Worm (Caenorhabditis elegans) whole organism, L4/young adult: Measurements from ENCODE around the gene srg-2.
A peak's percentile ranks its signal among the peaks of the same experiment; 100 is the strongest.

Source experiments
- W03F9.2 ChIP-seq: fragments of 150-350 bp; optimal IDR thresholded peaks from 2 replicates; lab custom pipeline; 2014; ENCODE audit warnings: missing biosample characterization, missing genetic modification characterization
- dao-5 ChIP-seq: sonication (generic microtip); optimal IDR thresholded peaks from 2 replicates; lab custom pipeline; 2016; ENCODE audit warnings: missing genotype, missing genetic modification characterization, moderate library complexity, missing compliant biosample characterization
- him-1 ChIP-seq: sonication (generic microtip); optimal IDR thresholded peaks from 2 replicates; lab custom pipeline; 2016; ENCODE audit warnings: missing genotype, missing genetic modification reagents, missing genetic modification characterization, missing compliant biosample characterization

Gene srg-2

DNA sequence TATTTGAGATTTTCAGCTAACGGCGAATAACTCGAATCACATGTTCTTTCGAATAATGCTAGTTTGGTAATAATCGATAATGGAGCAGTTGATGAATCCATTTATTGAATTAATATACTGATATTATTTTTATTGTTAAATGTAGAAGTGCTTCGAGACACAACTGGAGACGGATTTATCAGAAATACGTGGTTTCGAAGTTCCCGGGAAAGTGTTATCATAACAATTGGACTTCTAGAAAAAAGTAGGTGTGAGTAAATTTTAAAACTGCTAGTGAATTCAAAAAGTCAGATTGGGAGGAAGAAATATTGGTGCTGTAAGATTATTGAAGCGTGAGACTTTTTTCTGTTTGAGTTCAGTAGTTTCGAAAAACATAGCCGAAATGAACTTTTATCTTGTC, at the start of gene srg-2:
Gene srg-2, minus strand, starts transcription at position 101 of the 400 bp plus-strand sequence.
- TF ChIP-seq W03F9.2 (tag; lab: Kevin White, UChicago) (no peak), dao-5 (tag; lab: Kevin White, UChicago) (no peak), him-1 (tag; lab: Kevin White, UChicago) (no peak)

DNA sequence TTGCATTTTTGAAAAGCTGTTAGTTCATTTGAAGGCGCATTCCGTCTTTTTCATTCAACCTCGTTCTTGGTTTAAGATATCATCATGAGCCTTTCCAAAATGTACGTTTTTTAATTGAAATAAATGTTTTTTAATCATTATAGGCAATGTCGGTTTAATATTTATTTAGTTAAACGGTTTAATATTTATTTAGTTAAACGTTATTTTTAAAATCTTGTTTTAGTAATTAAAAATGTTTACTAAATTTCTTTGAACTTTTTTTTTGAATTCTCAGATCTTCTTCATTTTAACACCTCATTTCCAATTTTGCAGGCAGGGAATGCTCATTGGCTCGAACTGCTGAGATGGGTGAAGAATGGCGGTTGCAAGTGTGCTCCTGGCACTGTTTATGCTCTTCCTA, 49.1 kb upstream of the srg-2 start, which contains the start of gene gar-2:
Gene gar-2, plus strand, starts transcription at position 301 of the 400 bp plus-strand sequence.
- TF ChIP-seq dao-5 (tag; lab: Kevin White, UChicago) (no peak), W03F9.2 (tag; lab: Kevin White, UChicago) (no peak), him-1 (tag; lab: Kevin White, UChicago) (no peak)

DNA sequence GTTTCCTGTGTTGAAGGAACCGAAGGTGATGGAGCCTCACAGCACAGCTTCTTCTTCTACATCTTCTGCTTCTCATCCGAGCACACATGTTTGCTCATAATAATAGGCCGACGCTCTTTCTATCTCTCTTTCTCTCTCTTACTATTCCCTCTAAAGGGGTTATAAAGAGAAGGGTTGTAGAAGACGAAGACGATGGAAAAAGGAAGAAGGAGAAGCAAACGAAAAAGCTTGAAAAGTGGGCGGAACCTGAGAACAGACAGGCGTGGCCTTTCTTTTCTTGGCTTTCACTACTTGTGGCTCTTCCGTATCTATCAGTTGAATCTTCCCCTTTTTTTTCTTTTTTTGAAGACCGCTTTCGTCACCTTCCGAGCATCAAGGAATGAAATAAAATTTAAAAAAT, 47.8 kb upstream of the srg-2 start:
- TF ChIP-seq dao-5 (tag; lab: Kevin White, UChicago): no peak
- TF ChIP-seq W03F9.2 (tag; lab: Kevin White, UChicago): no peak
- TF ChIP-seq him-1 (tag; lab: Kevin White, UChicago): no peak

DNA sequence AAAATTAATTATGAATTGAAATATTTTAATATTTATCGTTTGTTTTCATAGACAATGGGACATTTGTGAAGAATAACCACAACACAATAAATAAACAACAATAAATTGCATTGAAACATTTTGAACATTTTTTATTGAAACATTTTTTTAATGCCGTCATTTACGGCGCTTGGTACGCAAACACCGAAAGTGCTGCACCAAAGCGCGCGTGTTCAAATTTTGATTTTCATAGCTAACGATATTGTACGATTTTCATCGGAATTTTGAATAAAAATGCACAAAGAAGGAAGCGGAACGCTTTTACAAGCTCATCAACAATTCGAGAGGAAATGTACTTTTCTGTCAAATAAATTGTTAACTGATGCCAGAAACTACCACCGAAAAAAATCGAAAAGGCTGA, 43.8 kb upstream of the srg-2 start:
- TF ChIP-seq him-1 (tag; lab: Kevin White, UChicago) (no peak), W03F9.2 (tag; lab: Kevin White, UChicago) (no peak), dao-5 (tag; lab: Kevin White, UChicago) (no peak)

DNA sequence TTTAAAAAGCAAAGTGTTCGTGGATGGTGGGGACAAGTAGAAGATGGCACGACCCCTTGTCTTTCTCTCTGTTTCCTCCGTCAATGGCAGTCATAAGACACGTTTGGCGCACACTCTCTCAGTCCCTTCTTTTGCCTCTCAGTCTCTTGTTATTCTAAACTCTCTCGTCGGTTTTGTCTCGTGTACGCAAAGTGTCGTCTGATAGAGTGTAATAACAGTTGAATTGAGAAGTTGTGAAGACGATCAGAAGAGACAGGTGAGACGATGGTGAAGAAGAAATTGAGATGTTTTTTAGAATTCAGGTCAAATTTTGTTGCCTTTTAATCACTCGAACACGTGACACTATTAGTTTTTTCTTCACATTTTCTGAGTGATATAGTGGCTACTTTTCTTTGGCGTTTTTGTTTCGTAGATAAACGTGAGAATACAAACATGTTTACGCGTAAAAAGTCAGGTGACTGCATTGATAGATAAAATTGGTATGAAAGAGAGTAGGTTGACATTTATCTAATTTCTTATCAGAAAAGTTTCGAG, 43.2 kb upstream of the srg-2 start, which contains the start of gene F47D12.9:
Gene F47D12.9, minus strand, starts transcription at position 267 of the 534 bp plus-strand sequence.
- no peak for TF ChIP-seq dao-5 (tag; lab: Kevin White, UChicago)
- TF ChIP-seq him-1 (tag; lab: Kevin White, UChicago): peak; percentile 45
- TF ChIP-seq W03F9.2 (tag; lab: Kevin White, UChicago): no peak

- TF ChIP-seq him-1 (tag; lab: Kevin White, UChicago): no peak
- no peak for TF ChIP-seq W03F9.2 (tag; lab: Kevin White, UChicago)
- no peak for TF ChIP-seq dao-5 (tag; lab: Kevin White, UChicago)
These were observed 40.3 kb upstream of the srg-2 start for ce11 chrIII:6300297-6300696.

DNA sequence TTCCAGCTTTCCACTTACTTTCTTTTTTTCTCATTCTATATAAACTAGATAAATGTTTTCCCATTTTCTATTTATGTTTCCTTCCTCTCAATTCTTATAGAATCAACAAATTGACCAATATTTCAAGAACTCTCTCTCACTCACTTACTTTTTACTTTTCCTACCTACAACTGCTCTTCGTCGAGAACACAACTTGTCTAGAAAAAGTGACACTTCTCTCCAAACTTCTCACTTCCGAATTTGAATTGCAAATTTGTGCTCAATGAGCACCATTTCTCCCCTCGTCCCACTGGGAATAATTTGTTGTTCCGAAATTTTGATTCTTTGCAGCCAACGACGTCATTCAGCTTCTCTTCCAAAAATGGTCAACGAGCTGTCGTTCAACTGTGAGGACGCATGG, 38.1 kb upstream of the srg-2 start, which contains the start of gene F47D12.3:
Gene F47D12.3, plus strand, starts transcription at position 331 of the 400 bp plus-strand sequence.
- TF ChIP-seq dao-5 (tag; lab: Kevin White, UChicago): no peak
- TF ChIP-seq him-1 (tag; lab: Kevin White, UChicago): no peak
- no peak for TF ChIP-seq W03F9.2 (tag; lab: Kevin White, UChicago)

DNA sequence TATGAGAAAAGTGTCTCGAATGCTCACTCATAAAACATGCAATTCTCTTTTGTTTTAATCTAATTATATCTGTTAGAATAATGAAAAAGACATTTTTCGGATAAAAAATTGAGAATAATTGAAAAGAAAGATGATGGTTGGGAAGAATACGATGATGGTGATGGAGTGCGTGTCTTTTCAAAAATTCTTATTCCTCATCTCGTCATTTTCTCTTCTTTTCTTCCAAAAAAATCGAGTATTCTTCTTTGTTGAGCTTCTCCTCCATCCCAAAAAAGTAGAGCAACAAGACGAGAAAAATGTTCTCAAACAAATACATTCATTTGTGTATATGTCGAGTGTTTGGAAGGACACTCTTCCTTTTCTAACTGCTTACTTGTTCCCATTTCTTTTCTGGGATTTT, 37.6 kb upstream of the srg-2 start:
- TF ChIP-seq W03F9.2 (tag; lab: Kevin White, UChicago): no peak
- no peak for TF ChIP-seq dao-5 (tag; lab: Kevin White, UChicago)
- TF ChIP-seq him-1 (tag; lab: Kevin White, UChicago): no peak

- TF ChIP-seq dao-5 (tag; lab: Kevin White, UChicago) (no peak), him-1 (tag; lab: Kevin White, UChicago) (no peak), W03F9.2 (tag; lab: Kevin White, UChicago) (no peak)
These were observed 36.1 kb upstream of the srg-2 start, which contains the start of gene F47D12.7 for ce11 chrIII:6295972-6296700. TSS of gene F47D12.7 (minus strand) at chrIII:6296022.

DNA sequence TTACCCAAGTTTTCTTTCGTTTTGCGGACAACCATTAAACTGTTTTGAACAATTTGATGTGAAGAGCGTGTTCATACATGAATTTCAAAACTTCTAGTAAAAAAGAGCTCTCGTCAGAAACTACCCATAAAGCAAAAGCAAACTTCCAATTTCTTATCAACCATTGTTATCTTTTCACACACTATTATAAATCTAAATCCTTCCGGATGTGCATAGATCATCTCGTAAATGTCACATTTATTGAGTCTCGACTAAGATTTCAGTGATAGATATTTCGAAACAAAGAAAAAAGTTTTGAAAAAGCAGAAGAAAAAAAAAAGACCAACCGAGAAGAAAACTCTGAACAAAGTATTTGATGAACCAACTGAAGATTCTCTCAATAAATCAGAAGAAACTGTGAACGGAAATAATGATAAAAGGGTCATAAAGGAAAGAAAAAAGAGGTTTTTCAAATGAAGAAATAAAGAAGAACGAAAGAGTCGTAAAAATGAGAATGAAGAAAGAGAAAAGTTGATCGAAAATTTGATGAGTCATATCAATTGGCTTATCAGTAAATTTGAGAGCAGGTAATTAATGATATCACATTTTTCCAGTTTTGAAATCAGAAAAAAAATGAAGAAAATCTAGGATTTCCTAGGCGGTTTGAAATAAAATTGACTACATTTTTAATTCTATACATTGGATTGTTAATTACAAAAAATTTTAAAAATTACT, 30.6 kb upstream of the srg-2 start:
- TF ChIP-seq dao-5 (tag; lab: Kevin White, UChicago): no peak
- no peak for TF ChIP-seq him-1 (tag; lab: Kevin White, UChicago)
- TF ChIP-seq W03F9.2 (tag; lab: Kevin White, UChicago): no peak

- TF ChIP-seq him-1 (tag; lab: Kevin White, UChicago) (no peak), W03F9.2 (tag; lab: Kevin White, UChicago) (no peak), dao-5 (tag; lab: Kevin White, UChicago) (no peak)
These were observed 29.4 kb upstream of the srg-2 start for ce11 chrIII:6289366-6289765.

DNA sequence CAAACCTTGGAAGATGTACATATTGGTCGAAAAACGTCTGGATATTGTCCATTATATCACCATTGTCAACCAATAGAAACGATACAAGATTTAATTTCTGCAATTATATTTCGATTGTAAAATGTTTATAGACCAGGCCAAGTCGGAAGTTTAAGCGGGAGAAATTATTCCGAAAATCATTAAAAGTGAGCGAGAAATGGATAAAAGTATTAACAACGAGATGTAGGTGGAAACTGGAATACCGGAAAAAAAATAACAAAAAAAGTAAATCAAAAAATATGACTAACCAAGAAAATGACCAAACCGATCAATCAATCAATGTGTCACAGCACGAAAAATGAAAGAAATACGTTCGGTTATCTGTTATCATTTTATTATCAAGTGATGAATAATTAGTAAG, 27.2 kb upstream of the srg-2 start, which contains the start of gene F47D12.6:
Gene F47D12.6, minus strand, starts transcription at position 101 of the 400 bp plus-strand sequence.
- TF ChIP-seq him-1 (tag; lab: Kevin White, UChicago) (no peak), W03F9.2 (tag; lab: Kevin White, UChicago) (no peak), dao-5 (tag; lab: Kevin White, UChicago) (no peak)

DNA sequence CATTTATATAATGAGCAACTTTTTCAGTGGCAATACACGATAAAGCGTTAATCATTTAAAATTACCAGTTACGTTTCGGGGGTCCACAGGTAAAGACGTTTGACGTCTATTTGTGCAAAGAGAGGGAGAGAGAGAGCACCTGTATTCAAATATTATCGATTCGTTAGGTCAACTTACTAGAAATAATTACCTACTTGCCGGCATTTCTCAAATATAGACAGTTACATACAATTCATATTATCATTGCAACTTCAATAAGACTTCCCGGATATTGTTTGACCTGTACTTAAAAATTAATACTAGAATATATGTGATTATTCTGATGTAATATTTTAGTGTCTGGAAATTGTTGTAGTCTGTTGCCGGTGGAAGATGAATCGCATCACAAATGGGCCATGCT, 25.9 kb upstream of the srg-2 start, which contains the start of gene gadr-3:
Gene gadr-3, minus strand, starts transcription at position 101 of the 400 bp plus-strand sequence.
- no peak for TF ChIP-seq him-1 (tag; lab: Kevin White, UChicago)
- no peak for TF ChIP-seq dao-5 (tag; lab: Kevin White, UChicago)
- no peak for TF ChIP-seq W03F9.2 (tag; lab: Kevin White, UChicago)
